Fruit fly (Drosophila melanogaster) whole organism, prepupa: ENCODE results near the gene Pus1.

Experiments used
- CG11294 ChIP-seq: fragments of 200-800 bp; sonication (Bioruptor generic); IDR thresholded peaks from 2 replicates; pipeline ENCODE4 v1.3.6; 2022; ENCODE audit warnings: missing biosample characterization, missing genetic modification characterization
- CG11902 ChIP-seq: fragments of 200-800 bp; sonication (Bioruptor generic); optimal IDR thresholded peaks from 3 replicates; lab custom pipeline; 2016; ENCODE audit warnings: missing biosample characterization, missing genetic modification characterization
- CG15336 ChIP-seq: fragments of 200-800 bp; sonication (Bioruptor generic); IDR thresholded peaks from 2 replicates; pipeline ENCODE4 v1.3.6; 2022; ENCODE audit warnings: missing biosample characterization, missing genetic modification characterization
- CG1621 ChIP-seq: fragments of 200-800 bp; sonication (Bioruptor generic); optimal IDR thresholded peaks from 3 replicates; lab custom pipeline; 2018; ENCODE audit warnings: missing biosample characterization, mild to moderate bottlenecking, missing genetic modification characterization
- CG31627 ChIP-seq: fragments of 200-800 bp; sonication (Bioruptor generic); optimal IDR thresholded peaks from 3 replicates; lab custom pipeline; 2016; ENCODE audit warnings: missing biosample characterization, missing genetic modification characterization
- CG32006 ChIP-seq: fragments of 200-800 bp; sonication (Bioruptor generic); optimal IDR thresholded peaks from 3 replicates; lab custom pipeline; 2017; ENCODE audit warnings: missing biosample characterization, mild to moderate bottlenecking, missing genetic modification characterization
- CG6276 ChIP-seq: fragments of 200-800 bp; sonication (Bioruptor generic); optimal IDR thresholded peaks from 2 replicates; lab custom pipeline; 2017; ENCODE audit warnings: missing biosample characterization, mild to moderate bottlenecking, missing genetic modification characterization
- CG6792 ChIP-seq: fragments of 200-800 bp; sonication (Bioruptor generic); optimal IDR thresholded peaks from 3 replicates; lab custom pipeline; 2016; ENCODE audit warnings: missing biosample characterization, missing genetic modification characterization
- CG6808 ChIP-seq: fragments of 200-800 bp; sonication (Bioruptor generic); optimal IDR thresholded peaks from 3 replicates; lab custom pipeline; 2017; ENCODE audit warnings: missing biosample characterization, missing genetic modification characterization, mild to moderate bottlenecking, moderate library complexity, missing genetic modification reagents
- CG8119 ChIP-seq: fragments of 200-800 bp; sonication (Bioruptor generic); IDR thresholded peaks from 3 replicates; pipeline ENCODE4 v1.3.6; 2022; ENCODE audit warnings: missing biosample characterization, missing genetic modification characterization
- CG8319 ChIP-seq: fragments of 200-800 bp; sonication (Bioruptor generic); optimal IDR thresholded peaks from 3 replicates; lab custom pipeline; 2016; ENCODE audit warnings: missing biosample characterization, missing genetic modification characterization
- CG9139 ChIP-seq: fragments of 200-800 bp; sonication (Bioruptor generic); optimal IDR thresholded peaks from 3 replicates; lab custom pipeline; 2017; ENCODE audit warnings: missing biosample characterization, mild to moderate bottlenecking, missing genetic modification characterization
- Eip78C ChIP-seq: fragments of 200-800 bp; sonication (Bioruptor generic); peaks from one replicate; lab custom pipeline; 2016; ENCODE audit warnings: missing biosample characterization, missing genetic modification characterization
- Eip93F ChIP-seq: fragments of 200-800 bp; sonication (Bioruptor generic); optimal IDR thresholded peaks from 2 replicates; lab custom pipeline; 2016; ENCODE audit warnings: missing biosample characterization, mild to moderate bottlenecking, missing genetic modification characterization
- Ets96B ChIP-seq: fragments of 200-800 bp; optimal IDR thresholded peaks from 2 replicates; lab custom pipeline; 2019; ENCODE audit warnings: missing biosample characterization, mild to moderate bottlenecking, missing genetic modification characterization, moderate library complexity
- Hr38 ChIP-seq: sonication (Bioruptor generic); optimal IDR thresholded peaks from 2 replicates; lab custom pipeline; 2016; ENCODE audit warnings: missing biosample characterization, missing genetic modification characterization
- Hr39 ChIP-seq: fragments of 200-800 bp; sonication (Bioruptor generic); optimal IDR thresholded peaks from 2 replicates; lab custom pipeline; 2016; ENCODE audit warnings: missing biosample characterization, missing genetic modification characterization
- Lpt ChIP-seq: fragments of 200-800 bp; sonication (Bioruptor generic); optimal IDR thresholded peaks from 3 replicates; lab custom pipeline; 2016; ENCODE audit warnings: missing biosample characterization, missing genetic modification characterization
- Met ChIP-seq: fragments of 200-800 bp; sonication (Bioruptor generic); optimal IDR thresholded peaks from 3 replicates; lab custom pipeline; 2016; ENCODE audit warnings: missing biosample characterization, missing genetic modification characterization
- Smox ChIP-seq: fragments of 200-800 bp; sonication (Bioruptor generic); optimal IDR thresholded peaks from 3 replicates; lab custom pipeline; 2016; ENCODE audit warnings: missing biosample characterization, missing genetic modification characterization
- Sox14 ChIP-seq: fragments of 200-800 bp; sonication (Bioruptor generic); optimal IDR thresholded peaks from 3 replicates; lab custom pipeline; 2016; ENCODE audit warnings: missing biosample characterization, missing genetic modification characterization
- Sox15 ChIP-seq: fragments of 200-800 bp; sonication (Bioruptor generic); optimal IDR thresholded peaks from 3 replicates; lab custom pipeline; 2016; ENCODE audit warnings: missing biosample characterization, missing genetic modification characterization
- achi ChIP-seq: fragments of 200-800 bp; sonication (Bioruptor generic); optimal IDR thresholded peaks from 3 replicates; lab custom pipeline; 2016; ENCODE audit warnings: missing biosample characterization, missing genetic modification characterization
- acj6 ChIP-seq: fragments of 200-800 bp; sonication (Bioruptor generic); optimal IDR thresholded peaks from 3 replicates; lab custom pipeline; 2016; ENCODE audit warnings: missing biosample characterization, missing genetic modification characterization
- cyc ChIP-seq: fragments of 200-800 bp; sonication (Bioruptor generic); optimal IDR thresholded peaks from 3 replicates; lab custom pipeline; 2016; ENCODE audit warnings: missing biosample characterization, missing genetic modification characterization
- dac ChIP-seq: fragments of 200-800 bp; sonication (Bioruptor generic); optimal IDR thresholded peaks from 2 replicates; lab custom pipeline; 2017; ENCODE audit warnings: missing biosample characterization, mild to moderate bottlenecking, missing genetic modification characterization
- dsx ChIP-seq: fragments of 200-800 bp; optimal IDR thresholded peaks from 3 replicates; lab custom pipeline; 2019; ENCODE audit warnings: missing biosample characterization, mild to moderate bottlenecking, missing genetic modification characterization, moderate library complexity; ENCODE audit not compliant: poor library complexity, severe bottlenecking
- fd59A ChIP-seq: fragments of 200-800 bp; sonication (Bioruptor generic); optimal IDR thresholded peaks from 2 replicates; lab custom pipeline; 2017; ENCODE audit warnings: missing biosample characterization, mild to moderate bottlenecking, missing genetic modification characterization, missing genetic modification reagents
- lz ChIP-seq: fragments of 200-800 bp; sonication (Bioruptor generic); optimal IDR thresholded peaks from 3 replicates; lab custom pipeline; 2016; ENCODE audit warnings: missing biosample characterization, missing genetic modification characterization
- net ChIP-seq: fragments of 200-800 bp; sonication (Bioruptor generic); optimal IDR thresholded peaks from 3 replicates; lab custom pipeline; 2016; ENCODE audit warnings: missing biosample characterization, missing genetic modification characterization
- pdm3 ChIP-seq: fragments of 200-800 bp; sonication (Bioruptor generic); optimal IDR thresholded peaks from 3 replicates; lab custom pipeline; 2016; ENCODE audit warnings: missing biosample characterization, missing genetic modification characterization
- salr ChIP-seq, 2 experiments: fragments of 200-800 bp; sonication (Bioruptor generic); optimal IDR thresholded peaks; 3 replicates each; lab custom pipeline; 2016 to 2018; ENCODE audit warnings: missing biosample characterization in 2 of 2, missing genetic modification characterization in 2 of 2, mild to moderate bottlenecking in 1 of 2
- spab ChIP-seq: fragments of 200-800 bp; sonication (Bioruptor generic); optimal IDR thresholded peaks from 2 replicates; lab custom pipeline; 2017; ENCODE audit warnings: missing biosample characterization, mild to moderate bottlenecking, missing genetic modification characterization, missing genetic modification reagents
- topi ChIP-seq: fragments of 200-800 bp; sonication (Bioruptor generic); optimal IDR thresholded peaks from 3 replicates; lab custom pipeline; 2016; ENCODE audit warnings: missing biosample characterization, missing genetic modification characterization

The Pus1 gene

dm6 chr3R:20597407-20598325 lies 5.2 kb upstream of the Pus1 start:
- TF ChIP-seq CG31627 (GFP tag; lab: Kevin White, UChicago): no peak
- no peak for TF ChIP-seq CG15336 (GFP tag; lab: Robert Waterston, UW)
- no peak for TF ChIP-seq Hr39
- TF ChIP-seq Eip78C (GFP tag; lab: Kevin White, UChicago): peak; percentile 28
- peak; percentile 20 for TF ChIP-seq CG1621 (tag; lab: Kevin White, UChicago)

- no peak for TF ChIP-seq CG15336 (GFP tag; lab: Robert Waterston, UW)
- TF ChIP-seq fd59A: no peak
- TF ChIP-seq CG9139 (GFP tag; lab: Kevin White, UChicago): no peak
- TF ChIP-seq salr (GFP tag; optimal IDR thresholded peaks at IDR 0.05; lab: Kevin White, UChicago): no peak
- TF ChIP-seq pdm3 (GFP tag; lab: Kevin White, UChicago): no peak
- no peak for TF ChIP-seq acj6
- no peak for TF ChIP-seq Met (GFP tag; lab: Kevin White, UChicago)
- no peak for TF ChIP-seq CG8319 (GFP tag; lab: Kevin White, UChicago)
- TF ChIP-seq CG11902 (GFP tag; lab: Kevin White, UChicago): no peak
- no peak for TF ChIP-seq Lpt (GFP tag; lab: Kevin White, UChicago)
- TF ChIP-seq CG8119 (GFP tag; lab: Robert Waterston, UW): no peak
- TF ChIP-seq Sox15 (GFP tag; lab: Kevin White, UChicago): no peak
- TF ChIP-seq Smox (GFP tag; lab: Kevin White, UChicago): no peak
- no peak for TF ChIP-seq topi (GFP tag; lab: Kevin White, UChicago)
- TF ChIP-seq Eip93F (GFP tag; lab: Kevin White, UChicago): no peak
- no peak for TF ChIP-seq CG6808 (GFP tag; lab: Kevin White, UChicago)
- no peak for TF ChIP-seq spab
- TF ChIP-seq Ets96B: no peak
Measured at dm6 chr3R:20596337-20596962, 4.0 kb upstream of the Pus1 start.

- TF ChIP-seq lz (GFP tag; lab: Kevin White, UChicago) (no peak), CG6792 (no peak), net (GFP tag; lab: Kevin White, UChicago) (no peak), dac (GFP tag; lab: Kevin White, UChicago) (no peak), CG11294 (GFP tag; lab: Robert Waterston, UW) (no peak), Sox14 (GFP tag; lab: Kevin White, UChicago) (no peak), fd59A (no peak), CG6808 (GFP tag; lab: Kevin White, UChicago) (no peak), Hr38 (GFP tag; lab: Kevin White, UChicago) (no peak), dsx (GFP tag; lab: Kevin White, UChicago) (no peak), Smox (GFP tag; lab: Kevin White, UChicago) (no peak)
Measured at dm6 chr3R:20595901-20596300, 3.4 kb upstream of the Pus1 start.

dm6 chr3R:20595145-20595812 lies 2.8 kb upstream of the Pus1 start:
- TF ChIP-seq Eip78C (GFP tag; lab: Kevin White, UChicago): peak; percentile 66
- peak; percentile 12 for TF ChIP-seq CG6276
- no peak for TF ChIP-seq achi (GFP tag; lab: Kevin White, UChicago)
- no peak for TF ChIP-seq cyc (GFP tag; lab: Kevin White, UChicago)
- peak in 1 of 2 experiments; percentile 5 for TF ChIP-seq salr (GFP tag; optimal IDR thresholded peaks at IDR 0.05; lab: Kevin White, UChicago)
- peak; percentile 27 for TF ChIP-seq CG32006
- TF ChIP-seq, all 60 proteins: peak for 4
